ENCODE assay signal across 8 fruit fly cellular contexts in the genomic region with DNA sequence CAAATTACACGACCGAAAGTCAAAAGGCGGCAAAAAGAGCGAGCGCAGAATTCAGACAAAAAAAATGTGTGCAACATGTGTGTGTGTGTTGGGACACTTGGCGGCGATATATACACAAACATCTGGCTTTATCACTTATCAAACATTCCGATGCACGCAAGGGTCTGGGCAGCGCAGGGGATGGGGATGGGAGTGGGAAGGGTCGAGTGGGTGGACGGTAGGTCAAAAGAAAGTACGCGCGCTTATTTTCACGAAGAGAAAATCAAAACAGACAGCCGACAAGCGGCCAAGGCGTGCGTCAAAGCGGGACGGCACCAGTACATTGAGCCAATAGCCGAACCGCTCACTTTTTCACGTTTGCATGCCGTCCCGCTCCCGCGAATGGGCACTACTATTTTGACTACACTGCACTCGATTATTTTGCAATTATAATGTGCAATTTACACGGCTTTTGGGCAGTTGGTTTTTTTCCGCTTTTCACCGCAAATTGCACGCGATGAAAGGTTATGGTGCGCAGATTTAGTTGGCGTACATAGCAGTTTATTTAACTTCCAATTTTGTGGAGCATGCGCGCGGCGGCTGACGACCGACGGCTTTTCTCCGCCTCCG.
A peak's percentile ranks its signal among the peaks of the same experiment; 100 is the strongest.
TF ChIP-seq lines count a peak whose summit lies in the region.

No protein-coding gene starts in this region.

- TF ChIP-seq CTCF in S2 (optimal IDR thresholded peaks at IDR 0.05; lab: Kevin White, UChicago): peak; percentile 32 to 60
- no peak for TF ChIP-seq CTCF in whole organism, embryonic (GFP tag; optimal IDR thresholded peaks at IDR 0.05; lab: Kevin White, UChicago)

TF ChIP-seq in Kc167, 6 proteins besides CTCF, POLR2A, EP300 and RAD21:
- TF ChIP-seq psq (optimal IDR thresholded peaks at IDR 0.05; lab: Kevin White, UChicago) (peak; percentile 22), ttk (optimal IDR thresholded peaks at IDR 0.05; lab: Kevin White, UChicago) (no peak)

TF ChIP-seq in whole organism, 6 proteins besides CTCF, POLR2A, EP300 and RAD21:
- peak; percentile 97 for TF ChIP-seq CG8478 (optimal IDR thresholded peaks at IDR 0.05; lab: Kevin White, UChicago)
- TF ChIP-seq usp (GFP tag; optimal IDR thresholded peaks at IDR 0.05; lab: Kevin White, UChicago): no peak
- no peak for TF ChIP-seq psq (optimal IDR thresholded peaks at IDR 0.05; lab: Kevin White, UChicago)
- peak; percentile 49 for TF ChIP-seq Dll (optimal IDR thresholded peaks at IDR 0.05; lab: Kevin White, UChicago)
- no peak for TF ChIP-seq pan (optimal IDR thresholded peaks at IDR 0.05; lab: Kevin White, UChicago)
- TF ChIP-seq EcR (GFP tag; optimal IDR thresholded peaks at IDR 0.05; lab: Kevin White, UChicago): no peak

TF ChIP-seq in whole organism, adult, 20 proteins besides CTCF, POLR2A, EP300 and RAD21 (continues in another document):
- TF ChIP-seq CG5204 (GFP tag; optimal IDR thresholded peaks at IDR 0.05; lab: Kevin White, UChicago): no peak
- peak; percentile 94 for TF ChIP-seq Mnt (GFP tag; optimal IDR thresholded peaks at IDR 0.05; lab: Kevin White, UChicago)
- TF ChIP-seq bab1 (GFP tag; optimal IDR thresholded peaks at IDR 0.05; lab: Kevin White, UChicago): no peak
- TF ChIP-seq pad (GFP tag; optimal IDR thresholded peaks at IDR 0.05; lab: Kevin White, UChicago): peak; percentile 88
- TF ChIP-seq tj (GFP tag; optimal IDR thresholded peaks at IDR 0.05; lab: Kevin White, UChicago): peak; percentile 40
- TF ChIP-seq toe (GFP tag; optimal IDR thresholded peaks at IDR 0.05; lab: Kevin White, UChicago): peak; percentile 35
- no peak for TF ChIP-seq CG11617 (GFP tag; optimal IDR thresholded peaks at IDR 0.05; lab: Kevin White, UChicago)
- peak; percentile 8 for TF ChIP-seq CG33017 (tag; optimal IDR thresholded peaks at IDR 0.05; lab: Kevin White, UChicago)
- TF ChIP-seq CG12768 (GFP tag; optimal IDR thresholded peaks at IDR 0.05; lab: Kevin White, UChicago): no peak
- TF ChIP-seq CG7101 (tag; optimal IDR thresholded peaks at IDR 0.05; lab: Kevin White, UChicago): no peak
- TF ChIP-seq CG14711 (tag; optimal IDR thresholded peaks at IDR 0.05; lab: Kevin White, UChicago): no peak
- no peak for TF ChIP-seq Crg-1 (GFP tag; optimal IDR thresholded peaks at IDR 0.05; lab: Kevin White, UChicago)
- TF ChIP-seq Clk (GFP tag; optimal IDR thresholded peaks at IDR 0.05; lab: Kevin White, UChicago): peak; percentile 42
- TF ChIP-seq CG1620 (GFP tag; optimal IDR thresholded peaks at IDR 0.05; lab: Kevin White, UChicago): no peak
- peak; percentile 5 for TF ChIP-seq ovo (GFP tag; optimal IDR thresholded peaks at IDR 0.05; lab: Kevin White, UChicago)

TF ChIP-seq in whole organism, embryonic, 481 proteins besides CTCF, POLR2A, EP300 and RAD21 (continues in another document):
- TF ChIP-seq CG8924 (tag; optimal IDR thresholded peaks at IDR 0.05; lab: Kevin White, UChicago) (peak; percentile 12), Tbp (GFP tag; optimal IDR thresholded peaks at IDR 0.05; lab: Kevin White, UChicago) (no peak), HLH3B (GFP tag; IDR thresholded peaks at IDR 0.05; lab: Robert Waterston, UW) (no peak), kah (GFP tag; optimal IDR thresholded peaks at IDR 0.05; lab: Kevin White, UChicago) (peak; percentile 38), CG15514 (GFP tag; optimal IDR thresholded peaks at IDR 0.05; lab: Kevin White, UChicago) (no peak), CG13123 (GFP tag; optimal IDR thresholded peaks at IDR 0.05; lab: Kevin White, UChicago) (no peak), mirr (GFP tag; optimal IDR thresholded peaks at IDR 0.05; lab: Kevin White, UChicago) (no peak), CG18599 (GFP tag; optimal IDR thresholded peaks at IDR 0.05; lab: Kevin White, UChicago) (no peak), Sry-β (GFP tag; optimal IDR thresholded peaks at IDR 0.05; lab: Kevin White, UChicago) (no peak), CG11723 (GFP tag; optimal IDR thresholded peaks at IDR 0.05; lab: Kevin White, UChicago) (no peak), Dbx (GFP tag; IDR thresholded peaks at IDR 0.05; lab: Robert Waterston, UW) (peak; percentile 41; the same call in 1 of the 3 replicates), MBD-R2 (GFP tag; IDR thresholded peaks at IDR 0.05; lab: Robert Waterston, UW) (peak; percentile 57), Bgb (GFP tag; IDR thresholded peaks at IDR 0.05; lab: Robert Waterston, UW; ENCODE audit: partially characterized antibody) (peak; percentile 41; the same call in 1 of the 2 replicates), ro (GFP tag; IDR thresholded peaks at IDR 0.05; lab: Robert Waterston, UW) (no peak), disco-r (GFP tag; optimal IDR thresholded peaks at IDR 0.05; lab: Kevin White, UChicago) (no peak)

TF ChIP-seq in whole organism, prepupa, 60 proteins besides CTCF, POLR2A, EP300 and RAD21:
- TF ChIP-seq CG11902 (GFP tag; optimal IDR thresholded peaks at IDR 0.05; lab: Kevin White, UChicago) (peak; percentile 7), spab (GFP tag; optimal IDR thresholded peaks at IDR 0.05; lab: Kevin White, UChicago) (no peak), cyc (GFP tag; optimal IDR thresholded peaks at IDR 0.05; lab: Kevin White, UChicago) (no peak), Eip75B (GFP tag; optimal IDR thresholded peaks at IDR 0.05; lab: Kevin White, UChicago) (no peak), net (GFP tag; optimal IDR thresholded peaks at IDR 0.05; lab: Kevin White, UChicago) (no peak), Blimp-1 (GFP tag; optimal IDR thresholded peaks at IDR 0.05; lab: Kevin White, UChicago) (peak; percentile 7), CG6808 (GFP tag; optimal IDR thresholded peaks at IDR 0.05; lab: Kevin White, UChicago) (peak; percentile 94), eg (GFP tag; IDR thresholded peaks at IDR 0.05; lab: Robert Waterston, UW) (0 out of 3 replicates have a peak, but pooled peaks have one; percentile 19), CG6163 (GFP tag; IDR thresholded peaks at IDR 0.05; lab: Robert Waterston, UW) (peak; percentile 77), CG16779 (tag; optimal IDR thresholded peaks at IDR 0.05; lab: Kevin White, UChicago) (peak; percentile 44), svp (GFP tag; lab: Kevin White, UChicago) (peak; percentile 100)

TF ChIP-seq in whole organism, pupa, 21 proteins besides CTCF, POLR2A, EP300 and RAD21:
- TF ChIP-seq CG32121 (GFP tag; IDR thresholded peaks at IDR 0.05; lab: Robert Waterston, UW): 0 out of 2 replicates have a peak, but pooled peaks have one; percentile 28
- TF ChIP-seq CG8301 (tag; optimal IDR thresholded peaks at IDR 0.05; lab: Kevin White, UChicago): no peak
- peak; percentile 55; the same call in 1 of the 3 replicates for TF ChIP-seq CG4496 (GFP tag; IDR thresholded peaks at IDR 0.05; lab: Robert Waterston, UW)
- TF ChIP-seq CG10348 (GFP tag; IDR thresholded peaks at IDR 0.05; lab: Robert Waterston, UW): no peak
- TF ChIP-seq Ets98B (GFP tag; IDR thresholded peaks at IDR 0.05; lab: Robert Waterston, UW): peak; percentile 44; the same call in 1 of the 2 replicates
- TF ChIP-seq fd96Ca (GFP tag; IDR thresholded peaks at IDR 0.05; lab: Robert Waterston, UW): peak; percentile 41; the same call in 1 of the 3 replicates

TF ChIP-seq in whole organism, wandering third instar larva, 38 proteins besides CTCF, POLR2A, EP300 and RAD21:
- TF ChIP-seq Jra (GFP tag; optimal IDR thresholded peaks at IDR 0.05; lab: Kevin White, UChicago): no peak
- no peak for TF ChIP-seq N (GFP tag; optimal IDR thresholded peaks at IDR 0.05; lab: Kevin White, UChicago)
- TF ChIP-seq Dif (GFP tag; optimal IDR thresholded peaks at IDR 0.05; lab: Kevin White, UChicago; ENCODE audit: partially characterized antibody): peak; percentile 32
- TF ChIP-seq fru (GFP tag; optimal IDR thresholded peaks at IDR 0.05; lab: Kevin White, UChicago): no peak
- TF ChIP-seq Mio (GFP tag; optimal IDR thresholded peaks at IDR 0.05; lab: Kevin White, UChicago): no peak
- peak; percentile 12 for TF ChIP-seq Hr78 (GFP tag; optimal IDR thresholded peaks at IDR 0.05; lab: Kevin White, UChicago)
- TF ChIP-seq tai (GFP tag; optimal IDR thresholded peaks at IDR 0.05; lab: Kevin White, UChicago): no peak
- TF ChIP-seq HLH106 (tag; optimal IDR thresholded peaks at IDR 0.05; lab: Kevin White, UChicago): no peak
- no peak for TF ChIP-seq rgr (GFP tag; optimal IDR thresholded peaks at IDR 0.05; lab: Kevin White, UChicago)
- TF ChIP-seq sage (GFP tag; optimal IDR thresholded peaks at IDR 0.05; lab: Kevin White, UChicago): no peak
- TF ChIP-seq sv (GFP tag; optimal IDR thresholded peaks at IDR 0.05; lab: Kevin White, UChicago): no peak
- TF ChIP-seq CG32264 (GFP tag; optimal IDR thresholded peaks at IDR 0.05; lab: Kevin White, UChicago): no peak
- no peak for TF ChIP-seq dl (GFP tag; optimal IDR thresholded peaks at IDR 0.05; lab: Kevin White, UChicago; ENCODE audit: insufficient read depth in 1 of 2, partially characterized antibody in 2 of 2)
- no peak for TF ChIP-seq Dfd (GFP tag; optimal IDR thresholded peaks at IDR 0.05; lab: Kevin White, UChicago)
- no peak for TF ChIP-seq Vsx2 (GFP tag; optimal IDR thresholded peaks at IDR 0.05; lab: Kevin White, UChicago; ENCODE audit: partially characterized antibody)
- TF ChIP-seq lola (GFP tag; optimal IDR thresholded peaks at IDR 0.05; lab: Kevin White, UChicago): no peak
- TF ChIP-seq h (GFP tag; optimal IDR thresholded peaks at IDR 0.05; lab: Kevin White, UChicago): peak; percentile 90
- TF ChIP-seq pan (optimal IDR thresholded peaks at IDR 0.05; lab: Kevin White, UChicago): no peak
- TF ChIP-seq Abd-B (GFP tag; optimal IDR thresholded peaks at IDR 0.05; lab: Kevin White, UChicago): no peak
- no peak for TF ChIP-seq CG9705 (GFP tag; optimal IDR thresholded peaks at IDR 0.05; lab: Kevin White, UChicago)
- peak; percentile 100 for TF ChIP-seq psq (GFP tag; optimal IDR thresholded peaks at IDR 0.05; lab: Kevin White, UChicago)
- TF ChIP-seq ey (GFP tag; optimal IDR thresholded peaks at IDR 0.05; lab: Kevin White, UChicago): no peak
- TF ChIP-seq Hnf4 (GFP tag; optimal IDR thresholded peaks at IDR 0.05; lab: Kevin White, UChicago): no peak
- TF ChIP-seq dmrt93B (GFP tag; optimal IDR thresholded peaks at IDR 0.05; lab: Kevin White, UChicago): no peak
- TF ChIP-seq Hr83 (GFP tag; optimal IDR thresholded peaks at IDR 0.05; lab: Kevin White, UChicago; ENCODE audit: poor library complexity, severe bottlenecking): no peak
- no peak for TF ChIP-seq Sp1 (GFP tag; optimal IDR thresholded peaks at IDR 0.05; lab: Kevin White, UChicago)
- no peak for TF ChIP-seq CrebA (GFP tag; optimal IDR thresholded peaks at IDR 0.05; lab: Kevin White, UChicago; ENCODE audit: borderline replicate concordance)
- no peak for TF ChIP-seq Rel (GFP tag; optimal IDR thresholded peaks at IDR 0.05; lab: Kevin White, UChicago)
- TF ChIP-seq Rel (tag; optimal IDR thresholded peaks at IDR 0.05; lab: Kevin White, UChicago): peak; percentile 37
- no peak for TF ChIP-seq br (GFP tag; optimal IDR thresholded peaks at IDR 0.05; lab: Kevin White, UChicago)
- no peak for TF ChIP-seq Myc (optimal IDR thresholded peaks at IDR 0.05; lab: Kevin White, UChicago)
- no peak for TF ChIP-seq brk (GFP tag; optimal IDR thresholded peaks at IDR 0.05; lab: Kevin White, UChicago)
- TF ChIP-seq woc (GFP tag; optimal IDR thresholded peaks at IDR 0.05; lab: Kevin White, UChicago): no peak
